Worm (Caenorhabditis elegans) whole organism, L4/young adult: Measurements from ENCODE around the gene Y6E2A.1.

Experiments used
- W03F9.2 ChIP-seq: fragments of 150-350 bp; optimal IDR thresholded peaks from 2 replicates; lab custom pipeline; 2014; ENCODE audit warnings: missing biosample characterization, missing genetic modification characterization
- dao-5 ChIP-seq: sonication (generic microtip); optimal IDR thresholded peaks from 2 replicates; lab custom pipeline; 2016; ENCODE audit warnings: missing genotype, missing genetic modification characterization, moderate library complexity, missing compliant biosample characterization
- him-1 ChIP-seq: sonication (generic microtip); optimal IDR thresholded peaks from 2 replicates; lab custom pipeline; 2016; ENCODE audit warnings: missing genotype, missing genetic modification reagents, missing genetic modification characterization, missing compliant biosample characterization

Y6E2A.1 gene

DNA sequence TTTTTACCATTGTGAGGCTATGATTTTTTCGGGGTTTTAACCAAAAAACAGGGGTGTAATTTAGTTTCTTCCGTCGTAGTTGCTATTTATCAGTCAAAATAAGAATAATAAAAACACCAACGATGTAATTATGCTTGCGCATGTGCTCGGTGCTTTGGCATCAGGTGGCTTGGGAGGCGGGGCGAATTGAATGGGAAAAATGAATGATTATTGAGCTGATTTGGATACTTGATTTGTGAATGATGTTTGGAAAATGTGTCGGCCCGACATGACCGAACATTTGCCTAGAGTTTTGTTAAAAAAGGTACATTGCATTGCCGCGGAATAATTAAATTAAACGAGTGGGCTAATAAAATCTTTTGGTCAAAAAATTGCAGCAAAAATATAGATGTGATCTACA lies 21.9 kb upstream of the Y6E2A.1 start, which contains the start of gene str-38:
TSS of gene str-38 (minus strand) at position 101 of the 400 bp plus-strand sequence.
- TF ChIP-seq W03F9.2 (tag; lab: Kevin White, UChicago) (no peak), him-1 (tag; lab: Kevin White, UChicago) (no peak), dao-5 (tag; lab: Kevin White, UChicago) (no peak)

DNA sequence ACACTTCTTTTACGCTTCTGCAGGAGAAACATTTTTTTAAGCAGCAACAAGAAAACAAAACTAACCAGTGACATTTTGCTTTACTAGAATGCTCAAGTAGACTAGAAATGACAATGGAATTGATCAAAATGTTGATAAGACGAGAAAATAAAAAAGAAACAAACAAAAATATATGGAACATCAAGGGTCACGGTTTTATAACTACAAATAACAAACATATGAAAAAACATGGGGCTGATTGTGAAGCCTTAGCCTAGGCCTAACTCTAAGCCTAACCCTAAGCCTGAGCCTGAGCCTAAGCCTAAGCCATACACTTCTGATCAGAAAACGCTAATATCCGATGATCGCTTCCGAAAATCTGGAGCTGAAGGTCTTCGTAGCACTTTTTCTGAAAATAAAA lies 20.2 kb upstream of the Y6E2A.1 start, which contains the start of gene Y6E2A.10:
TSS of gene Y6E2A.10 (minus strand) at position 101 of the 400 bp plus-strand sequence.
- TF ChIP-seq dao-5 (tag; lab: Kevin White, UChicago) (no peak), him-1 (tag; lab: Kevin White, UChicago) (no peak), W03F9.2 (tag; lab: Kevin White, UChicago) (no peak)

DNA sequence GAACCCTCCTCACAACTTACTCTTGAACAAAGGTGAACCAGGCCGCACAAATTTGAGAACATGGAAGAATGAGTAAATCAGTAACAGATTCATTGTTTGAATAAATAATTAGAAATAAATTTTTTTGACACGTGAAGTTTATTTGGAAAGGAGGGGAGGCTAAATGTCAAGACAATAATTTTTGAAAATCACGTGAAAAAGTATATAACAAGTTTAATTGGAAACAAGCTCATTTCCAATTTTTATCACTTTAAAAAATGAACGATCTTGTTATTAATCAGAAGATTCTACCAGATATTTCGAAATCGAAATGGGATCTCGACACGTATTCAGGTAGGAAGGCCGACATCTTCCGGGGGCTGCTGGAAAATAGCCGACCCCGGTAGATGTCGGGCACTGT lies 16.3 kb upstream of the Y6E2A.1 start, which contains the start of the genes irld-57 and sfxn-1.3:
TSS of gene irld-57 (minus strand) at position 101 of the 400 bp plus-strand sequence.
TSS of gene sfxn-1.3 (plus strand) at position 232 of the 400 bp plus-strand sequence.
- no peak for TF ChIP-seq W03F9.2 (tag; lab: Kevin White, UChicago)

DNA sequence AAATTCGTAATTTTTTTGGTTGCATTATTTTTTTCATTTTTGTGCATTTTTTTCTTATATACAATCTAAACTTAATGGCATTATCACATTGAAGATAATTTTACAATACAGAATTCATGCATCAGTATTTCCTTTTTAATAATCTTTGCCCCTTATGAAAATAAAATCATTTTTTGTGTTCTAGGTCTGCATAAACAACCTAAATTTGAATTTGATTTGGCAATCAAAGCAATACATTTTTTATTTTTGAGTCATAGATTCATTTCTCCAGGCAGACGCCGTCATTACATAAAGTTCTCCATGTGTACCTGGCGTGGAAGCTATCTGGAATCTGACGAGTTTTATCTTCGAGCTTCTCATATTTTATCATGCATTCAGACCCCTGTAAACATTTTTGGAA lies 11.6 kb upstream of the Y6E2A.1 start, which contains the start of gene srh-140:
TSS of gene srh-140 (plus strand) at position 301 of the 400 bp plus-strand sequence.
- TF ChIP-seq dao-5 (tag; lab: Kevin White, UChicago) = no peak
- TF ChIP-seq W03F9.2 (tag; lab: Kevin White, UChicago) = no peak
- no peak for TF ChIP-seq him-1 (tag; lab: Kevin White, UChicago)

DNA sequence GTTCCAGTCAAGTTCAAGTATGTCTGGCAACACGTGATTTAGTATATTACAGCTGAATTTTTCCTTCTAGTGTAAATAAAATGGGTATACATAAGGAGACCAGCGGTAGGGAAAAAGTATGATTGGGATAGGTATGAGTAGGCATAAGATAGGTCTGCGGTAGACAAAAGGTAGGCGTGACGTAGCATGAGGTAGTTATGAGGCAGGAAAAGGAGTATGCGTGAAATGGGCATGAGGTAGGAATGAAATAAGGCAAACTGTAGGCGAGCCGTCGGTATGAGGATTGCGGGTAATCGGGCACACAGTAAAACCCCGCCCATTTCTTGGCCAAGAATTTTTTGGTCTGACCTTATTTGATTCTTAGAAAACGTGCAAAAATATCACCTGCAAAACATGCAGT lies 11.1 kb upstream of the Y6E2A.1 start:
- no peak for TF ChIP-seq W03F9.2 (tag; lab: Kevin White, UChicago)
- no peak for TF ChIP-seq him-1 (tag; lab: Kevin White, UChicago)
- no peak for TF ChIP-seq dao-5 (tag; lab: Kevin White, UChicago)

DNA sequence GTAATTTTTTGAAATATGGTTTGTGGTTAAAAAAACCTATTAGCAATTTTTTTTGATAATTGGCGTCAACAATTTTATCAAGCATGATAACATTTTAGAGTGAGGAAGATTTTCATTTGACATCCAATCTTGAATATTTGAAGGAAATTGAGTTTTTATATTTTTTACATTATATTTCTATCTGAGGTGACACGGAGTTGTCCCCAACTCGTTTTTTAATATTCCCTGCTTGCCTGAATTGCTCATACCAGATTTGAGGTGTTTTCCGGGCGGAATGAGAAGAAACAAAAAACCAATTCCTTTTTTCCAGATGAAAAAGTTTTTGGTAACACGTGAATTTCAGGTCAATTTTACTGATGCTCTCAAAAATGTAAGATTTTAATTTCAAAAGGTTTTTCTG lies 9.3 kb upstream of the Y6E2A.1 start, which contains the start of gene Y6E2A.7:
TSS of gene Y6E2A.7 (plus strand) at position 301 of the 400 bp plus-strand sequence.
- no peak for TF ChIP-seq dao-5 (tag; lab: Kevin White, UChicago)
- TF ChIP-seq W03F9.2 (tag; lab: Kevin White, UChicago) = no peak
- no peak for TF ChIP-seq him-1 (tag; lab: Kevin White, UChicago)

DNA sequence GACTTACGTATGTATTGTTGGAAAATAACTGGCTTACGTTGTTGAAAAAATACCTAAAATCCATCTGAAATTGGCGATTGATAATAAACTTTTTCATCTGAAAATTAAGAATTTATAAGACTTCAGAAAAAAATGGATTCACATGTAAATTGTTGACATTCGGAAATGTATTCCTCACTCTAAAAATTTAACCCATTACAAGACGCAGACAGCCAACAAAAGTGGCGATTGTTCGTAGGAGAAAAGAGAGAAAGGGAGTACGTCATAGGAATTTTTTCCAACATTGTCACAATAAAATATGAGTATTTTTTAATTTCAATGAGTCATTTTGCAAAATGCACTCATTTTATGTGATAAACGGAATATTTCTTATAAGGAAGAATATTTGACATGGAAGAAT lies 8.3 kb upstream of the Y6E2A.1 start, which contains the start of gene Y6E2A.5:
TSS of gene Y6E2A.5 (minus strand) at position 101 of the 400 bp plus-strand sequence.
- TF ChIP-seq dao-5 (tag; lab: Kevin White, UChicago) (no peak), him-1 (tag; lab: Kevin White, UChicago) (no peak), W03F9.2 (tag; lab: Kevin White, UChicago) (no peak)

DNA sequence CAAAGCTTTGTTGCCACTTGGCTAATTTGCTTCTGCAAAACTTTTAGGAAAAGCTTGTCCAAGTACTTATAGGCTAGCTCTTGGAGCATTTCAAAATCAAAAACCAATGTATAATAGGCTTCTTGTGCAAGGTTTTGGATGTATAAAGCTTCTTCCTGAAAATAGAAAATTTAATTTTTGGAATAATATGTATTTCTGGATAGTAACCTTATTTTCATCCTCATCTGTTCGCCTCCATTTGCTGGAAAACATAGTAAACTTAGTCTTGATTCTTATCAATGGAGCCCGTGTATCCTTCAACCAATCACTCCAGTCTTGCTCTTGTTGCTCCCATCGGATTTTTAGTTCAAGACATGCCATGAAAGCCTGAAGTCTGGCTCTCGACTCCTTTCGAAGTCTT lies 6.4 kb upstream of the Y6E2A.1 start, which contains the start of gene Y6E2A.4:
TSS of gene Y6E2A.4 (minus strand) at position 101 of the 400 bp plus-strand sequence.
- TF ChIP-seq dao-5 (tag; lab: Kevin White, UChicago) (no peak), W03F9.2 (tag; lab: Kevin White, UChicago) (no peak), him-1 (tag; lab: Kevin White, UChicago) (no peak)

DNA sequence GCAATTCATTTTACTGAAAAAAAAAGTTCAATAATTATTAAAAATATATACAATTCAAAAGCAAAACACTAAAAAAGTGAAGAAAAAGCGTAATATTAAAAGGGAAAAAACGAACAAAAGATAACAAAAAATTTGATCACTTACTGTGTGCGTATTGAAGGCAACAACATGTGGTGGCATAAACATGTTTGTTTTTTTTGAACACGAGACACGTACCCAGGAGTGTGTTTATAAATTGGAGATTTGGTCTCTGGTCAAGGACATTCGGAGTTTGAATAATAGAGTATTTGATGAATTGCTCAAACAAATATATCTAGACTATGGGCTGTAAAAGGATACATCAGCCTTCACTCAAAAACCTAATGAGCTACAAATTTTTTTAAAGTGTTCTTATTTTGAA lies 5.3 kb upstream of the Y6E2A.1 start:
- TF ChIP-seq W03F9.2 (tag; lab: Kevin White, UChicago) (no peak), dao-5 (tag; lab: Kevin White, UChicago) (no peak), him-1 (tag; lab: Kevin White, UChicago) (no peak)

DNA sequence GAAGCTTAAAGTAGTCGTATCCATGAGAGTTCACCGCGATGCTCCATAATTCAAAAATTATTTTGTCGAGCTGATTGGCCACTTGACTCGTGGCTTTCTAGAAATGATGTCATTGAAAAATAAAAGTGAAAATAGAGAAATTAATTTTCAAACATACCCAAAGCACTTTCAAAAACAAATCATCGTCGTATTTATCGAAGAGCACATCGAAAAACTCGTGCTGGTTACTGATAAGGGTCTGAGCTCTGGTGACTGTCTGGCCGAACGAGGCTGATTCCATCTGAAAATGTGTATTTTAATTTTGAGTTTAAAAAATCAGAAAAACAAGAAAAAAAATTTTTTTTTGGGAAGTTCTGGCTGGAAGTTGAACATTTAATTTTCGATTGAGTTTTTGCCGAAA lies 2.1 kb upstream of the Y6E2A.1 start:
- no peak for TF ChIP-seq dao-5 (tag; lab: Kevin White, UChicago)
- no peak for TF ChIP-seq him-1 (tag; lab: Kevin White, UChicago)
- no peak for TF ChIP-seq W03F9.2 (tag; lab: Kevin White, UChicago)

DNA sequence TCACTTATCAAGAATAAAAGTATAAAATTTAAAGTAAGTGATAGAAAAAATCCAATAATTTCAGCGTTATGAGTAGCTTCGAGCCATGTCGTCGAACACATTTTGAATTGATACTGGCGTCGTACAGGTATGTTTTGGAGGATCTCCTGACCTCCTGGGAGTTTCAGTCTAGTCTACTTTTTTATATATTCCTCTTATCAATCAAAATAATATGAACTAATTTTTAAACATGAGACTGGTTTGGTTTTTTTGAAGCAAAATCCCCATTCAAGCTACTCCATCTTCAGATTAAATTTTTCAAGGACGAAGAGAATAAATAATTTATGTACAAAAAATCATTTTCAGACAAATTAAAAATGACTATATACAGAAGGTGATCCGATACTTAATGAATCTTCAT lies 1.6 kb upstream of the Y6E2A.1 start, which contains the start of gene str-101:
TSS of gene str-101 (minus strand) at position 101 of the 400 bp plus-strand sequence.
- TF ChIP-seq dao-5 (tag; lab: Kevin White, UChicago) = no peak
- no peak for TF ChIP-seq him-1 (tag; lab: Kevin White, UChicago)
- no peak for TF ChIP-seq W03F9.2 (tag; lab: Kevin White, UChicago)

DNA sequence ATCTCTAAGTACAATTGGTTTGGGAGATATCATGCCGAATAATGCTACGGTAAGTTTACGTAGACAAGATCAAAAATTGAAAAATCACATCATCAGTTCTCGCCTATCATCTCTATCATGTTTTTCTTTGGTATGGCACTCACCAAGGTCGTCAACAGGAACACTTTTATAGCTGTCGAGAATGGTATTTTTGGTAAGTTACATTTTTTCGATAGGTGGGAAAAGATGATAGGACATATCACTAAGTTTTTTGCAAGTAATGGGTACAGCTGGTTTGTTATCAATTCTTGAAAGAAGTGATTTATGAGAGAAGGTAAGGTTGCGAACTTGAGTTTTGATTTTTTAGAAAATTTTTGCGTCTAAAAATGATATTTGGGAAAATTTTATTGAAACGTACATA lies 2.3 kb downstream of the Y6E2A.1 start:
- TF ChIP-seq him-1 (tag; lab: Kevin White, UChicago) (no peak), dao-5 (tag; lab: Kevin White, UChicago) (no peak), W03F9.2 (tag; lab: Kevin White, UChicago) (no peak)

DNA sequence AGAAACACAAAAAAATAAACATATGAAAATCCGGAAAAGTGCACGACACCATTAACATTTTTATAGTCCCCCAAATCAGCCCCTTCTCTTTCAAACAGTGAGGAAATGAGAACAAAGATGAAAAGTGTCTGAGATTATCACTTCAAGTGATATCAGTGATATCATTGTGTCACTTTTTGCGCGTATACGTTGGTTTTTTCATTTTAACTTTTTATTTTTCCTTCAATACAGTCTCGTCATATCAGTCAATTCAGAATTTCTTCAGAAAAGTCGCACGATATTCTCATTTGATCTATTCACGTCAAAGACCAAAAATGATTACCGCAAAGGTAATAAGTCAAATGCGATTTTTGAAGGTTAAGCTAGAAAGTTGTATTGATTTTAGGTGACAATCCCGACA lies 5.6 kb downstream of the Y6E2A.1 start, which contains the start of gene twk-34:
TSS of gene twk-34 (plus strand) at position 216 of the 400 bp plus-strand sequence.
- TF ChIP-seq him-1 (tag; lab: Kevin White, UChicago) (no peak), W03F9.2 (tag; lab: Kevin White, UChicago) (no peak), dao-5 (tag; lab: Kevin White, UChicago) (no peak)

DNA sequence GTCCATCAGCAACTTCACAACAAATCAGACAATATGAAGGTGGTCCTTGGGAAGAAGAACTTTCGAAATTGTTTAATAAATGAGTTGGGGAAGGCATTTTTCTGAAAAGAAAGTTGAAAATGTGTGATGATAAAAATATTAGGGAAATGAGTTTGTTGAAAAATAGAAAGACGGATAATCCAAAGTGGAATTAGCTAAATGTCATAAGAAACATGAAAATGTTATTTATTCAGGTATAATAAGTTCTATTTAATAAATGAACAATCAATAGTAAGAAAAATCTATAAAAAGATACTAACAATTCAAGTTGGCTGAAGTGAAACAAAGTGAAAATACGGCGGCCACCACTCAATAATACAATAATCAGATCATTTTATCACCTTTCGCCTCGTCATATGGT lies 8.0 kb downstream of the Y6E2A.1 start, which contains the start of gene nhr-53:
TSS of gene nhr-53 (minus strand) at position 101 of the 400 bp plus-strand sequence.
- no peak for TF ChIP-seq him-1 (tag; lab: Kevin White, UChicago)
- no peak for TF ChIP-seq W03F9.2 (tag; lab: Kevin White, UChicago)
- TF ChIP-seq dao-5 (tag; lab: Kevin White, UChicago) = no peak
